Worm (Caenorhabditis elegans): ENCODE results near the gene B0304.4.

DNA sequence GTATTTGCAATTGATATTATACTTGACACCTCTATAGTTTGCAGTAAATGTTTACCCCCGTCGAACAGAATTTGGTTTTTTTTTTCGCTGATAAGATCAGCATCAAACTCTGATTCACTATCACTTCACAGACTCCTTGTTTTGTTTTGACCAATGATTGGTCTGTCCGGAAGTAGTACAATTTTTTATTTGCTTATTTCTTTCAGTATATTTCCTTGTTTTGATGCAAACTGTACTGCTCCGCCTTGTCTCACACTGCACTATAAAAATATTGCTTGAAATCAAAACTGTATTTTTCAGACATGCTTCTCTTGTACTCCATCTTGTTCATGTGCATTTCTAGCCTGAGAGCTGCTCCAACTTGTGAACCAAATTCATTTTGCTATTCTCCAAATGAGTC, 34.5 kb upstream of the B0304.4 start, which contains the start of gene M03A1.3:
- no peak for TF ChIP-seq grh-1 (GFP tag; IDR thresholded peaks at IDR 0.05)
- TF ChIP-seq lin-13 (GFP tag; optimal IDR thresholded peaks at IDR 0.05): no peak

Data from whole organism, L1 larva.